Fruit fly (Drosophila melanogaster) whole organism, embryonic: ENCODE measurements around the gene Spn88Eb.

Source experiments
- ATbp ChIP-seq: fragments of 200-800 bp; sonication (Bioruptor generic); optimal IDR thresholded peaks from 2 replicates; lab custom pipeline; 2017; ENCODE audit warnings: missing biosample characterization, mild to moderate bottlenecking, missing genetic modification characterization, missing genetic modification reagents
- C15 ChIP-seq: fragments of 200-800 bp; sonication (Bioruptor generic); IDR thresholded peaks from 3 replicates; pipeline ENCODE4 v1.3.6; 2022; ENCODE audit warnings: missing biosample characterization, missing genetic modification characterization
- CG10366 ChIP-seq: fragments of 200-800 bp; sonication (Bioruptor generic); IDR thresholded peaks from 2 replicates; pipeline ENCODE4 v1.3.6; 2022; ENCODE audit warnings: missing biosample characterization, missing genetic modification characterization
- CG11696 ChIP-seq: fragments of 200-800 bp; sonication (Bioruptor generic); IDR thresholded peaks from 2 replicates; pipeline ENCODE4 v1.3.6; 2022; ENCODE audit warnings: missing biosample characterization, missing genetic modification characterization
- CG13894 ChIP-seq: fragments of 200-800 bp; sonication (Bioruptor generic); optimal IDR thresholded peaks from 3 replicates; lab custom pipeline; 2018; ENCODE audit warnings: missing biosample characterization, mild to moderate bottlenecking, missing genetic modification characterization, moderate library complexity
- CG15073 ChIP-seq: fragments of 200-800 bp; sonication (Bioruptor generic); optimal IDR thresholded peaks from 2 replicates; lab custom pipeline; 2016; ENCODE audit warnings: missing biosample characterization, missing genetic modification characterization
- CG15514 ChIP-seq: fragments of 200-800 bp; sonication (Bioruptor generic); optimal IDR thresholded peaks from 3 replicates; lab custom pipeline; 2017; ENCODE audit warnings: missing biosample characterization, missing genetic modification characterization, mild to moderate bottlenecking, moderate library complexity, missing genetic modification reagents
- CG15601 ChIP-seq: fragments of 200-800 bp; sonication (Bioruptor generic); optimal IDR thresholded peaks from 3 replicates; lab custom pipeline; 2019; ENCODE audit warnings: missing biosample characterization, mild to moderate bottlenecking, missing genetic modification characterization, moderate library complexity
- CG1602 ChIP-seq: fragments of 200-800 bp; sonication (Bioruptor generic); optimal IDR thresholded peaks from 3 replicates; lab custom pipeline; 2016; ENCODE audit warnings: missing biosample characterization, missing genetic modification characterization
- CG17829 ChIP-seq: fragments of 200-800 bp; optimal IDR thresholded peaks from 2 replicates; lab custom pipeline; 2019; ENCODE audit warnings: missing biosample characterization, mild to moderate bottlenecking, missing genetic modification characterization, moderate library complexity
- CG17912 ChIP-seq: fragments of 200-800 bp; sonication (Bioruptor generic); optimal IDR thresholded peaks from 2 replicates; lab custom pipeline; 2018; ENCODE audit warnings: missing biosample characterization, mild to moderate bottlenecking, missing genetic modification characterization
- CG2120 ChIP-seq: fragments of 200-800 bp; sonication (Bioruptor generic); optimal IDR thresholded peaks from 3 replicates; lab custom pipeline; 2016; ENCODE audit warnings: missing biosample characterization, missing genetic modification characterization
- CG2129 ChIP-seq: fragments of 200-800 bp; sonication (Bioruptor generic); IDR thresholded peaks from 2 replicates; pipeline ENCODE4 v1.3.6; 2022; ENCODE audit warnings: missing biosample characterization, missing genetic modification characterization; ENCODE audit not compliant: partially characterized antibody
- CG2202 ChIP-seq: fragments of 200-800 bp; sonication (Bioruptor generic); optimal IDR thresholded peaks from 2 replicates; lab custom pipeline; 2018; ENCODE audit warnings: missing biosample characterization, mild to moderate bottlenecking, missing genetic modification characterization
- CG2889 ChIP-seq: fragments of 200-800 bp; sonication (Bioruptor generic); IDR thresholded peaks from 3 replicates; pipeline ENCODE4 v1.3.6; 2022; ENCODE audit warnings: missing biosample characterization, missing genetic modification characterization
- CG30431 ChIP-seq: fragments of 200-800 bp; sonication (Bioruptor generic); optimal IDR thresholded peaks from 2 replicates; lab custom pipeline; 2017; ENCODE audit warnings: missing biosample characterization, missing genetic modification characterization
- CG33213 ChIP-seq: fragments of 200-800 bp; sonication (Bioruptor generic); optimal IDR thresholded peaks from 3 replicates; lab custom pipeline; 2016; ENCODE audit warnings: missing biosample characterization, missing genetic modification characterization
- CG43689 ChIP-seq: fragments of 200-800 bp; sonication (Bioruptor generic); IDR thresholded peaks from 2 replicates; pipeline ENCODE4 v1.3.6; 2022; ENCODE audit warnings: missing biosample characterization, missing genetic modification characterization
- CG4404 ChIP-seq: fragments of 200-800 bp; sonication (Bioruptor generic); IDR thresholded peaks from 2 replicates; pipeline ENCODE4 v1.3.6; 2022; ENCODE audit warnings: missing biosample characterization, missing genetic modification characterization
- CG6254 ChIP-seq: fragments of 200-800 bp; sonication (Bioruptor generic); optimal IDR thresholded peaks from 3 replicates; lab custom pipeline; 2017; ENCODE audit warnings: mild to moderate bottlenecking, missing biosample characterization, missing genetic modification reagents, missing genetic modification characterization
- CG6654 ChIP-seq: fragments of 200-800 bp; sonication (Bioruptor generic); optimal IDR thresholded peaks from 2 replicates; lab custom pipeline; 2017; ENCODE audit warnings: missing biosample characterization, mild to moderate bottlenecking, missing genetic modification characterization
- CG6689 ChIP-seq: fragments of 200-800 bp; sonication (Bioruptor generic); IDR thresholded peaks from 2 replicates; pipeline ENCODE4 v1.3.6; 2022; ENCODE audit warnings: missing biosample characterization, missing genetic modification characterization
- CG7928 ChIP-seq: fragments of 200-800 bp; sonication (Bioruptor generic); optimal IDR thresholded peaks from 2 replicates; lab custom pipeline; 2017; ENCODE audit warnings: missing biosample characterization, mild to moderate bottlenecking, missing genetic modification characterization
- CG9437 ChIP-seq: fragments of 200-800 bp; sonication (Bioruptor generic); optimal IDR thresholded peaks from 2 replicates; lab custom pipeline; 2018; ENCODE audit warnings: missing biosample characterization, mild to moderate bottlenecking, missing genetic modification characterization
- Dfd ChIP-seq, 2 experiments: fragments of >200 bp; optimal IDR thresholded peaks; 2 replicates each; lab custom pipeline; 2017; ENCODE audit warnings: missing biosample characterization in 2 of 2, missing genetic modification characterization in 2 of 2
- Ets65A ChIP-seq: fragments of 200-800 bp; sonication (Bioruptor generic); peaks from one replicate; lab custom pipeline; 2016; ENCODE audit warnings: missing biosample characterization, missing genetic modification characterization
- Gsc ChIP-seq: fragments of 200-800 bp; sonication (Bioruptor generic); IDR thresholded peaks from 2 replicates; pipeline ENCODE4 v1.3.6; 2022; ENCODE audit warnings: missing biosample characterization, missing genetic modification characterization
- H15 ChIP-seq: fragments of 200-800 bp; sonication (Bioruptor generic); IDR thresholded peaks from 3 replicates; pipeline ENCODE4 v1.3.6; 2022; ENCODE audit warnings: missing biosample characterization, missing genetic modification characterization
- H2.0 ChIP-seq: fragments of 200-800 bp; sonication (Bioruptor generic); IDR thresholded peaks from 2 replicates; pipeline ENCODE4 v1.3.6; 2022; ENCODE audit warnings: missing biosample characterization, missing genetic modification characterization
- HHEX ChIP-seq: fragments of 200-800 bp; sonication (Bioruptor generic); optimal IDR thresholded peaks from 3 replicates; lab custom pipeline; 2017; ENCODE audit warnings: missing biosample characterization, mild to moderate bottlenecking, missing genetic modification characterization, missing genetic modification reagents
- Kr ChIP-seq: fragments of 200-800 bp; sonication (Bioruptor generic); optimal IDR thresholded peaks from 2 replicates; lab custom pipeline; 2017; ENCODE audit warnings: missing biosample characterization, mild to moderate bottlenecking, missing genetic modification characterization
- Mrtf ChIP-seq: fragments of 200-800 bp; sonication (Bioruptor generic); IDR thresholded peaks from 3 replicates; pipeline ENCODE4 v1.3.6; 2022; ENCODE audit warnings: missing biosample characterization, missing genetic modification characterization
- Nf-YC ChIP-seq: fragments of 200-800 bp; optimal IDR thresholded peaks from 3 replicates; lab custom pipeline; 2019; ENCODE audit warnings: missing biosample characterization, mild to moderate bottlenecking, missing genetic modification characterization, moderate library complexity
- Oaz ChIP-seq: fragments of 200-800 bp; sonication (Bioruptor generic); IDR thresholded peaks from 2 replicates; pipeline ENCODE4 v1.3.6; 2022; ENCODE audit warnings: missing biosample characterization, missing genetic modification characterization
- PHDP ChIP-seq: fragments of 200-800 bp; sonication (Bioruptor generic); optimal IDR thresholded peaks from 3 replicates; lab custom pipeline; 2018; ENCODE audit warnings: missing biosample characterization, mild to moderate bottlenecking, missing genetic modification characterization, moderate library complexity
- Xbp1 ChIP-seq: fragments of 200-800 bp; sonication (Bioruptor generic); optimal IDR thresholded peaks from 3 replicates; lab custom pipeline; 2016; ENCODE audit warnings: missing biosample characterization, mild to moderate bottlenecking, missing genetic modification characterization
- amos ChIP-seq: fragments of 200-800 bp; sonication (Bioruptor generic); IDR thresholded peaks from 2 replicates; pipeline ENCODE4 v1.3.6; 2022; ENCODE audit warnings: missing biosample characterization, missing genetic modification characterization; ENCODE audit not compliant: partially characterized antibody
- ash1 ChIP-seq: fragments of 200-800 bp; sonication (Bioruptor generic); optimal IDR thresholded peaks from 2 replicates; lab custom pipeline; 2018; ENCODE audit warnings: missing biosample characterization, mild to moderate bottlenecking, missing genetic modification characterization
- crc ChIP-seq: fragments of 200-800 bp; sonication (Bioruptor generic); optimal IDR thresholded peaks from 2 replicates; lab custom pipeline; 2016; ENCODE audit warnings: missing biosample characterization, missing genetic modification characterization
- crol ChIP-seq: fragments of 200-800 bp; sonication (Bioruptor generic); IDR thresholded peaks from 2 replicates; pipeline ENCODE4 v1.3.6; 2022; ENCODE audit warnings: missing biosample characterization, missing genetic modification characterization
- crp ChIP-seq, 2 experiments: fragments of 200-800 bp; sonication (Bioruptor generic); optimal IDR thresholded peaks; 2 replicates in 1 of 2; 3 replicates in 1 of 2; lab custom pipeline; 2017; ENCODE audit warnings: missing biosample characterization in 2 of 2, missing genetic modification characterization in 2 of 2, mild to moderate bottlenecking in 1 of 2, moderate library complexity in 1 of 2
- ewg ChIP-seq: fragments of 200-800 bp; sonication (Bioruptor generic); optimal IDR thresholded peaks from 3 replicates; lab custom pipeline; 2017; ENCODE audit warnings: mild to moderate bottlenecking, missing biosample characterization, missing genetic modification reagents, missing genetic modification characterization
- fd3F ChIP-seq: fragments of 200-800 bp; sonication (Bioruptor generic); optimal IDR thresholded peaks from 2 replicates; lab custom pipeline; 2018; ENCODE audit warnings: missing biosample characterization, mild to moderate bottlenecking, missing genetic modification characterization, moderate library complexity
- hth ChIP-seq: fragments of >200 bp; optimal IDR thresholded peaks from 2 replicates; lab custom pipeline; 2017; ENCODE audit warnings: inconsistent platforms
- lov ChIP-seq, 2 experiments: fragments of 200-800 bp in 1 of 2; fragments of >200 bp in 1 of 2; sonication (Bioruptor generic) in 1 of 2; IDR thresholded peaks in 1 of 2; optimal IDR thresholded peaks in 1 of 2; 2 replicates in 1 of 2; 3 replicates in 1 of 2; pipeline versions ENCODE4 v1.3.6 to Lab custom; 2017 to 2022; ENCODE audit warnings: missing biosample characterization in 1 of 2, missing genetic modification characterization in 1 of 2
- salm ChIP-seq: fragments of 200-800 bp; sonication (Bioruptor generic); optimal IDR thresholded peaks from 2 replicates; lab custom pipeline; 2018; ENCODE audit warnings: missing biosample characterization, mild to moderate bottlenecking, missing genetic modification characterization
- scrt ChIP-seq: fragments of 200-800 bp; sonication (Bioruptor generic); optimal IDR thresholded peaks from 2 replicates; lab custom pipeline; 2018; ENCODE audit warnings: missing biosample characterization, mild to moderate bottlenecking, missing genetic modification characterization, moderate library complexity
- sim ChIP-seq: fragments of 200-800 bp; sonication (Bioruptor generic); IDR thresholded peaks from 2 replicates; pipeline ENCODE4 v1.3.6; 2022; ENCODE audit warnings: missing biosample characterization, missing genetic modification characterization
- slp2 ChIP-seq: fragments of 200-800 bp; sonication (Bioruptor generic); optimal IDR thresholded peaks from 2 replicates; lab custom pipeline; 2016; ENCODE audit warnings: missing biosample characterization, missing genetic modification characterization
- ttk ChIP-seq: fragments of 200-800 bp; sonication (Bioruptor generic); IDR thresholded peaks from 2 replicates; pipeline ENCODE4 v2.1.2; 2022; ENCODE audit warnings: missing biosample characterization, missing genetic modification characterization
- unpg ChIP-seq: fragments of 200-800 bp; sonication (Bioruptor generic); optimal IDR thresholded peaks from 3 replicates; lab custom pipeline; 2018; ENCODE audit warnings: missing biosample characterization, mild to moderate bottlenecking, missing genetic modification characterization, moderate library complexity
- wdn ChIP-seq: fragments of 200-800 bp; sonication (Bioruptor generic); IDR thresholded peaks from 2 replicates; pipeline ENCODE4 v1.3.6; 2022; ENCODE audit warnings: missing biosample characterization, missing genetic modification characterization

The Spn88Eb gene

DNA sequence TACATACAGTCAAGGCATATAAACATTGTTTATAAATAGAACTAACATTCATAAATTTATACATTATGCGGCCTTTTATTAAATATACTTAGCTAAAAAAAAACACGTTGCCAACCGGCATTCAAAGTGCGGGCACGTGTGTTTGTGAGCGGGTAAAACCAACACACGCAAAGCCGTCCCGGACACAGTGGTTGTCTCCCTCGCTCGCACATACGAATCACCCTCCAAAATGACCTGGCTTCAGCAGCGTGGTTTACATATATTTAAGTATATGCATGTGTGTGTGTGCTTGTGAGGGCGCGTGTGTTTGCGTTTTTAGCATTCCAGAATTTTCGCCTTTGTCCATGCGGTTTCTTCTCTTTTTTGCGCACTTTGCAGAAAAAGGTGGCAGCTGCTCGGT, 34.9 kb upstream of the Spn88Eb start (continued):
- no peak for TF ChIP-seq Nf-YC (tag; lab: Kevin White, UChicago)
- no peak for TF ChIP-seq sim (GFP tag; lab: Robert Waterston, UW)
- TF ChIP-seq ATbp (GFP tag; lab: Kevin White, UChicago): no peak
- no peak for TF ChIP-seq CG11696 (GFP tag; lab: Robert Waterston, UW)
- TF ChIP-seq CG17912 (GFP tag; lab: Kevin White, UChicago): peak; percentile 68
- TF ChIP-seq hth (lab: Kevin White, UChicago): no peak
- TF ChIP-seq CG13894 (tag; lab: Kevin White, UChicago): peak; percentile 10
- no peak for TF ChIP-seq salm
- TF ChIP-seq crol (GFP tag; lab: Robert Waterston, UW): no peak
- no peak for TF ChIP-seq CG6654 (GFP tag; lab: Kevin White, UChicago)
- TF ChIP-seq PHDP: peak; percentile 11
- TF ChIP-seq CG17829 (tag; lab: Kevin White, UChicago): no peak
- no peak for TF ChIP-seq CG6689 (GFP tag; lab: Robert Waterston, UW)
- peak; percentile 36; the same call in 1 of the 2 replicates for TF ChIP-seq amos (GFP tag; lab: Robert Waterston, UW)
- TF ChIP-seq Dfd (GFP tag; optimal IDR thresholded peaks at IDR 0.05; lab: Kevin White, UChicago): no peak
- no peak for TF ChIP-seq scrt (GFP tag; lab: Kevin White, UChicago)
- TF ChIP-seq crp (GFP tag; optimal IDR thresholded peaks at IDR 0.05; lab: Kevin White, UChicago): no peak
- peak; percentile 81 for TF ChIP-seq Ets65A
- no peak for TF ChIP-seq unpg (GFP tag; lab: Kevin White, UChicago)
- no peak for TF ChIP-seq ewg (GFP tag; lab: Kevin White, UChicago)
- TF ChIP-seq H2.0 (GFP tag; lab: Robert Waterston, UW): no peak
- no peak for TF ChIP-seq Gsc (GFP tag; lab: Robert Waterston, UW)
- TF ChIP-seq CG33213 (GFP tag; lab: Kevin White, UChicago): no peak
- no peak for TF ChIP-seq CG10366
- no peak for TF ChIP-seq Oaz (GFP tag; lab: Robert Waterston, UW)
- TF ChIP-seq C15: no peak
- no peak for TF ChIP-seq wdn (GFP tag; lab: Robert Waterston, UW)
- no peak for TF ChIP-seq slp2
- no peak for TF ChIP-seq CG2120
- no peak for TF ChIP-seq crc (GFP tag; lab: Kevin White, UChicago)
- TF ChIP-seq CG9437: no peak
- no peak for TF ChIP-seq CG6254 (GFP tag; lab: Kevin White, UChicago)
- TF ChIP-seq Xbp1: no peak
- TF ChIP-seq ttk: no peak
- TF ChIP-seq HHEX: no peak
- no peak for TF ChIP-seq fd3F (GFP tag; lab: Kevin White, UChicago)
- no peak for TF ChIP-seq ash1 (GFP tag; lab: Kevin White, UChicago)
- no peak for TF ChIP-seq CG30431 (GFP tag; lab: Kevin White, UChicago)
- TF ChIP-seq CG15073: no peak
- no peak for TF ChIP-seq CG2889
- no peak for TF ChIP-seq CG2129
- TF ChIP-seq Kr: peak; percentile 30
- TF ChIP-seq H15 (GFP tag; lab: Robert Waterston, UW): no peak
- TF ChIP-seq lov (optimal IDR thresholded peaks at IDR 0.05; lab: Kevin White, UChicago): no peak
- TF ChIP-seq lov (GFP tag; IDR thresholded peaks at IDR 0.05; lab: Robert Waterston, UW): no peak
- TF ChIP-seq CG15514 (GFP tag; lab: Kevin White, UChicago): peak; percentile 9
- no peak for TF ChIP-seq Mrtf
- no peak for TF ChIP-seq CG2202 (tag; lab: Kevin White, UChicago)
- TF ChIP-seq CG43689 (GFP tag; lab: Robert Waterston, UW): no peak
- TF ChIP-seq CG7928 (GFP tag; lab: Kevin White, UChicago): no peak
- TF ChIP-seq CG15601 (tag; lab: Kevin White, UChicago): no peak
- no peak for TF ChIP-seq CG4404
- TF ChIP-seq CG1602 (GFP tag; lab: Kevin White, UChicago): no peak
